Worm (Caenorhabditis elegans): ENCODE measurements around the gene D2096.7.
A peak's percentile ranks its signal among the peaks of the same experiment; 100 is the strongest.

Gene D2096.7

DNA sequence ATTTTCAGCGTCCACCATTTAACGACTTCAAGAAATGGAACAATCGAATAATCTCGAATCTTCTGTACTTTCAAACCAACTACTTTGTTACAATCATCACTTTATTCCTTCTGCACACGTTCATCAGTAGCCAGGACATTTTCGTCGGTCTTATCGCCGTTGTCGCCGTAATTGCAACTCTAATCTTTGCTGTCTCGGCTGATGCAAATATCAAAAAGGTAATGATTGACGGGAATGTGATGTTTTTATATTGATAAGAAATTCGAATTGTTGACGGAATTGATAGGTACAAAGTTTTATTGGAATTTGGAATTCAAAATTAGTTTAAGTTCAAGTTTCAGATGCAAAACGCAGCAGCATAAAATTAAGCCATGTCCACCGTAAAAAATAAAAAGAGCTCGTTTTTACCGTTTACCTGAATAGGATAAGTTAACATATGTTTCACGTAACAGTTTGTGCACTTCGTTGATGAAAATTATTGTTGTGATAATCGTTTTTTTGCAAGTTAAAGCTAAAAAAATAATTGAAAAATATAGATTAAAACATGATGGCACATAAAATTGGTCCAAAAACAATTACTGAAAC is 2.9 kb upstream of the D2096.7 start:
- no peak for TF ChIP-seq zag-1 (tag; optimal IDR thresholded peaks at IDR 0.05)
- TF ChIP-seq lin-14 (GFP tag; optimal IDR thresholded peaks at IDR 0.05): peak; percentile 12
- peak; percentile 86 for TF ChIP-seq elt-2 (tag; optimal IDR thresholded peaks at IDR 0.05)
- TF ChIP-seq jun-1 (tag; optimal IDR thresholded peaks at IDR 0.05): no peak
- TF ChIP-seq snpc-4 (tag; optimal IDR thresholded peaks at IDR 0.05): no peak
- no peak for TF ChIP-seq C04F5.9 (tag; optimal IDR thresholded peaks at IDR 0.05)
- TF ChIP-seq lin-35 (GFP tag; optimal IDR thresholded peaks at IDR 0.05): peak in 1 of 2 experiments; percentile 27
- no peak for TF ChIP-seq sup-37 (GFP tag; optimal IDR thresholded peaks at IDR 0.05)
- no peak for TF ChIP-seq nhr-47 (tag; optimal IDR thresholded peaks at IDR 0.05)
- no peak for TF ChIP-seq nhr-237 (tag; optimal IDR thresholded peaks at IDR 0.05)
- no peak for TF ChIP-seq hlh-17 (GFP tag; optimal IDR thresholded peaks at IDR 0.05; ENCODE audit: borderline replicate concordance)
- TF ChIP-seq irx-1 (tag; optimal IDR thresholded peaks at IDR 0.05): no peak
- TF ChIP-seq nhr-12 (tag; optimal IDR thresholded peaks at IDR 0.05): no peak
- TF ChIP-seq ztf-4 (tag; optimal IDR thresholded peaks at IDR 0.05): no peak
- peak; percentile 75 for TF ChIP-seq pqm-1 (tag; optimal IDR thresholded peaks at IDR 0.05)

DNA sequence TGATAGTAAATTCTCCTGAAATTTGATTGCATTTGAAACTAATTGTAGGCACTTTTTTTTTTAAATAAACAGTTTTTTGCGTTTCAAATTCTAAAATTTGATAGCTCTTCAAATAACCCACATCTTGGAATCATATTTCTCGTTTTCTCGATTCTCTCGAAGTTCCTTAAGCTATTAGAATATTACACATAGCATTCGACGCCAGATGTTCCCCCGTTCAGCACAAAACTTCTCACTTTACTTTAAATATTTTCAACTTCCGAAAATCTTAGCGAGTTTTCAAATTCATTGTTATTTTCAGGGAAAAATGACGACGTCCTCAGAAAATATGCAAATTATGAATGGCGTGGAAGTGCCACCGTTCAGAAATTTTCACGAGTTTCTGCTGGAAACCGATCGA is 2.3 kb upstream of the D2096.7 start, which contains the start of gene praf-3:
praf-3 (plus strand) TSS at position 301 of the 400 bp plus-strand sequence.
- no peak for TF ChIP-seq ceh-88 (GFP tag; IDR thresholded peaks at IDR 0.05)
- no peak for TF ChIP-seq pag-3 (tag; optimal IDR thresholded peaks at IDR 0.05; ENCODE audit: borderline replicate concordance, insufficient read depth)
- TF ChIP-seq hlh-17 (GFP tag; optimal IDR thresholded peaks at IDR 0.05; ENCODE audit: borderline replicate concordance): no peak
- TF ChIP-seq lin-13 (GFP tag; optimal IDR thresholded peaks at IDR 0.05): no peak

DNA sequence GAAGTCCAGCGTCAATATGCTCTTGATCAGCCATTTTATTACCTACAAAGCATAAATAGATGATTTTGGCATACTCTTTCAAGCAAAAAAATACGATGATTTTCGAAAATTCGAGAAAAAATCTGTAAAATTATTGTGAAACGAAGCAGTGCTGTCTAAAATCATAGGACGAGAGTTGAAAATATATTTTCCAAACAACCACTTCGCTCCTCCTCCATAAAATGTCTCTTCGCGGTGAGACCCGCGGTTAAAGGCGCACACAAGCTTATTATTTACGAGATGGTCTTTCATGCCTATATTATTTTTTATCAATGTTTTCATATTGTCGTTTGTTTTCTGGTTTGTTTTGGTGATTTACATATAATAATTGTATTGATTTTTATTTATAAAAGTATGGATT is 1.8 kb upstream of the D2096.7 start, which contains the start of gene nap-1:
nap-1 (minus strand) TSS at position 42 of the 400 bp plus-strand sequence.
- TF ChIP-seq pag-3 (tag; optimal IDR thresholded peaks at IDR 0.05; ENCODE audit: borderline replicate concordance, insufficient read depth) (no peak), unc-62 (GFP tag; optimal IDR thresholded peaks at IDR 0.05) (no peak), tlp-1 (tag; optimal IDR thresholded peaks at IDR 0.05) (no peak), fkh-10 (GFP tag; optimal IDR thresholded peaks at IDR 0.05) (no peak), vab-15 (tag; optimal IDR thresholded peaks at IDR 0.05) (no peak), sptf-1 (tag; optimal IDR thresholded peaks at IDR 0.05) (no peak), unc-98 (GFP tag; IDR thresholded peaks at IDR 0.05) (no peak), efl-3 (GFP tag; optimal IDR thresholded peaks at IDR 0.05) (no peak), lin-13 (GFP tag; optimal IDR thresholded peaks at IDR 0.05) (peak; percentile 81), ceh-63 (GFP tag; optimal IDR thresholded peaks at IDR 0.05) (no peak), xbp-1 (tag; optimal IDR thresholded peaks at IDR 0.05) (peak; percentile 71), elt-3 (tag; optimal IDR thresholded peaks at IDR 0.05) (peak in 2 of 6 experiments; percentile 21 to 78), jun-1 (tag; optimal IDR thresholded peaks at IDR 0.05) (peak; percentile 9), lin-35 (GFP tag; optimal IDR thresholded peaks at IDR 0.05) (peak; percentile 77 to 85), F16B12.6 (tag; optimal IDR thresholded peaks at IDR 0.05) (peak; percentile 47), hlh-17 (GFP tag; optimal IDR thresholded peaks at IDR 0.05; ENCODE audit: borderline replicate concordance) (no peak), C16A3.4 (tag; optimal IDR thresholded peaks at IDR 0.05) (peak; percentile 88), blmp-1 (tag; optimal IDR thresholded peaks at IDR 0.05) (peak; percentile 77), unc-30 (tag; optimal IDR thresholded peaks at IDR 0.05) (no peak), rnt-1 (tag; optimal IDR thresholded peaks at IDR 0.05) (peak; percentile 78), swsn-7 (tag; optimal IDR thresholded peaks at IDR 0.05) (peak; percentile 69), lin-14 (GFP tag; optimal IDR thresholded peaks at IDR 0.05) (peak; percentile 84), mdl-1 (tag; optimal IDR thresholded peaks at IDR 0.05) (peak in 1 of 2 experiments; percentile 58), fkh-8 (tag; optimal IDR thresholded peaks at IDR 0.05) (peak; percentile 69), C04F5.9 (tag; optimal IDR thresholded peaks at IDR 0.05) (no peak), ceh-88 (GFP tag; IDR thresholded peaks at IDR 0.05) (no peak; the same call in 1 of the 2 replicates), sox-4 (tag; optimal IDR thresholded peaks at IDR 0.05) (no peak), nhr-90 (tag; optimal IDR thresholded peaks at IDR 0.05; ENCODE audit: poor library complexity) (peak; percentile 61), mep-1 (tag; optimal IDR thresholded peaks at IDR 0.05) (peak; percentile 74), fos-1 (tag; optimal IDR thresholded peaks at IDR 0.05) (peak; percentile 45), zag-1 (tag; optimal IDR thresholded peaks at IDR 0.05) (no peak), Y116A8C.19 (tag; optimal IDR thresholded peaks at IDR 0.05; ENCODE audit: borderline replicate concordance) (no peak), nhr-28 (tag; optimal IDR thresholded peaks at IDR 0.05) (no peak), skn-1 (tag; optimal IDR thresholded peaks at IDR 0.05) (peak; percentile 77), grh-1 (GFP tag; IDR thresholded peaks at IDR 0.05) (no peak), mab-9 (GFP tag; IDR thresholded peaks at IDR 0.05) (no peak), mef-2 (tag; optimal IDR thresholded peaks at IDR 0.05) (no peak), ces-1 (GFP tag; optimal IDR thresholded peaks at IDR 0.05) (no peak), nhr-237 (tag; optimal IDR thresholded peaks at IDR 0.05) (peak; percentile 15)

All from whole organism, L1 larva.